Fruit fly (Drosophila melanogaster) whole organism, embryonic: ENCODE measurements around the gene Bmcp.
A peak's percentile ranks its signal among the peaks of the same experiment; 100 is the strongest.

Experiments used
- CG10979 ChIP-seq: fragments of 200-800 bp; sonication (Bioruptor generic); optimal IDR thresholded peaks from 2 replicates; lab custom pipeline; 2018; ENCODE audit warnings: missing biosample characterization, mild to moderate bottlenecking, missing genetic modification characterization, moderate library complexity
- CG12155 ChIP-seq: fragments of 200-800 bp; sonication (Bioruptor generic); optimal IDR thresholded peaks from 3 replicates; lab custom pipeline; 2016; ENCODE audit warnings: missing biosample characterization, missing genetic modification characterization
- CG12219 ChIP-seq: fragments of 200-800 bp; sonication (Bioruptor generic); optimal IDR thresholded peaks from 3 replicates; lab custom pipeline; 2018; ENCODE audit warnings: missing biosample characterization, mild to moderate bottlenecking, missing genetic modification characterization
- CG12744 ChIP-seq: fragments of 200-800 bp; sonication (Bioruptor generic); optimal IDR thresholded peaks from 2 replicates; lab custom pipeline; 2016; ENCODE audit warnings: missing biosample characterization, missing genetic modification characterization
- CG13424 ChIP-seq: fragments of 200-800 bp; sonication (Bioruptor generic); optimal IDR thresholded peaks from 2 replicates; lab custom pipeline; 2019; ENCODE audit warnings: missing biosample characterization, mild to moderate bottlenecking, missing genetic modification characterization, moderate library complexity
- CG15696 ChIP-seq: fragments of 200-800 bp; sonication (Bioruptor generic); optimal IDR thresholded peaks from 2 replicates; lab custom pipeline; 2019; ENCODE audit warnings: missing biosample characterization, mild to moderate bottlenecking, missing genetic modification characterization, moderate library complexity
- CG18619 ChIP-seq: fragments of 200-800 bp; sonication (Bioruptor generic); optimal IDR thresholded peaks from 3 replicates; lab custom pipeline; 2017; ENCODE audit warnings: missing biosample characterization, mild to moderate bottlenecking, missing genetic modification characterization
- CG18764 ChIP-seq: fragments of 200-800 bp; sonication (Bioruptor generic); optimal IDR thresholded peaks from 3 replicates; lab custom pipeline; 2016; ENCODE audit warnings: missing biosample characterization, missing genetic modification characterization
- CG3281 ChIP-seq: fragments of 200-800 bp; sonication (Bioruptor generic); optimal IDR thresholded peaks from 3 replicates; lab custom pipeline; 2017; ENCODE audit warnings: missing biosample characterization, mild to moderate bottlenecking, missing genetic modification characterization
- CG33557 ChIP-seq: fragments of 200-800 bp; sonication (Bioruptor generic); optimal IDR thresholded peaks from 2 replicates; lab custom pipeline; 2019; ENCODE audit warnings: missing biosample characterization, mild to moderate bottlenecking, missing genetic modification characterization, moderate library complexity
- CG4282 ChIP-seq: fragments of 200-800 bp; sonication (Bioruptor generic); optimal IDR thresholded peaks from 2 replicates; lab custom pipeline; 2016; ENCODE audit warnings: missing biosample characterization, missing genetic modification characterization
- CG6854 ChIP-seq: fragments of 200-800 bp; sonication (Bioruptor generic); optimal IDR thresholded peaks from 3 replicates; lab custom pipeline; 2017; ENCODE audit warnings: missing biosample characterization, mild to moderate bottlenecking, missing genetic modification characterization
- CG9215 ChIP-seq: fragments of 200-800 bp; sonication (Bioruptor generic); IDR thresholded peaks from 2 replicates; pipeline ENCODE4 v1.3.6; 2022; ENCODE audit warnings: missing biosample characterization, missing genetic modification characterization
- Dad ChIP-seq: fragments of 200-800 bp; sonication (Bioruptor generic); optimal IDR thresholded peaks from 3 replicates; lab custom pipeline; 2016; ENCODE audit warnings: missing biosample characterization, missing genetic modification characterization
- Deaf1 ChIP-seq: fragments of 200-800 bp; optimal IDR thresholded peaks from 3 replicates; lab custom pipeline; 2019; ENCODE audit warnings: missing biosample characterization, mild to moderate bottlenecking, missing genetic modification characterization, moderate library complexity
- Dip3 ChIP-seq: fragments of 200-800 bp; sonication (Bioruptor generic); optimal IDR thresholded peaks from 3 replicates; lab custom pipeline; 2016; ENCODE audit warnings: missing biosample characterization, missing genetic modification characterization
- Dp ChIP-seq: fragments of 200-800 bp; sonication (Bioruptor generic); optimal IDR thresholded peaks from 2 replicates; lab custom pipeline; 2018; ENCODE audit warnings: missing biosample characterization, mild to moderate bottlenecking, missing genetic modification characterization, moderate library complexity
- HLHmδ ChIP-seq: fragments of 200-800 bp; sonication (Bioruptor generic); optimal IDR thresholded peaks from 2 replicates; lab custom pipeline; 2018; ENCODE audit warnings: missing biosample characterization, mild to moderate bottlenecking, missing genetic modification characterization, moderate library complexity
- Hand ChIP-seq: fragments of 200-800 bp; sonication (Bioruptor generic); optimal IDR thresholded peaks from 2 replicates; lab custom pipeline; 2017; ENCODE audit warnings: mild to moderate bottlenecking, missing biosample characterization, missing genetic modification reagents, missing genetic modification characterization
- Hmr ChIP-seq: fragments of 200-800 bp; sonication (Bioruptor generic); optimal IDR thresholded peaks from 3 replicates; lab custom pipeline; 2017; ENCODE audit warnings: mild to moderate bottlenecking, missing biosample characterization, missing genetic modification reagents, missing genetic modification characterization
- MESR4 ChIP-seq: fragments of 200-800 bp; sonication (Bioruptor generic); optimal IDR thresholded peaks from 2 replicates; lab custom pipeline; 2018; ENCODE audit warnings: missing biosample characterization, mild to moderate bottlenecking, missing genetic modification characterization, moderate library complexity
- Max ChIP-seq: fragments of 200-800 bp; sonication (Bioruptor generic); optimal IDR thresholded peaks from 2 replicates; lab custom pipeline; 2016; ENCODE audit warnings: missing biosample characterization, mild to moderate bottlenecking, missing genetic modification characterization
- NFAT ChIP-seq: fragments of 200-800 bp; sonication (Bioruptor generic); IDR thresholded peaks from 2 replicates; pipeline ENCODE4 v1.3.6; 2022; ENCODE audit warnings: missing biosample characterization, missing genetic modification characterization
- Neu2 ChIP-seq: fragments of 200-800 bp; sonication (Bioruptor generic); optimal IDR thresholded peaks from 3 replicates; lab custom pipeline; 2016; ENCODE audit warnings: missing biosample characterization, missing genetic modification characterization, borderline replicate concordance
- Nf-YC ChIP-seq: fragments of 200-800 bp; optimal IDR thresholded peaks from 3 replicates; lab custom pipeline; 2019; ENCODE audit warnings: missing biosample characterization, mild to moderate bottlenecking, missing genetic modification characterization, moderate library complexity
- Opbp ChIP-seq: fragments of 200-800 bp; sonication (Bioruptor generic); IDR thresholded peaks from 3 replicates; pipeline ENCODE4 v1.3.6; 2022; ENCODE audit warnings: missing biosample characterization, missing genetic modification characterization; ENCODE audit not compliant: partially characterized antibody
- Poxn ChIP-seq: fragments of 200-800 bp; sonication (Bioruptor generic); IDR thresholded peaks from 2 replicates; pipeline ENCODE4 v1.3.6; 2022; ENCODE audit warnings: missing biosample characterization, missing genetic modification characterization
- abd-A ChIP-seq: fragments of 200-800 bp; sonication (Bioruptor generic); optimal IDR thresholded peaks from 3 replicates; lab custom pipeline; 2019; ENCODE audit warnings: missing biosample characterization, mild to moderate bottlenecking, missing genetic modification characterization, moderate library complexity
- chm ChIP-seq: fragments of 200-800 bp; sonication (Bioruptor generic); IDR thresholded peaks from 2 replicates; pipeline ENCODE4 v1.3.6; 2022; ENCODE audit warnings: missing biosample characterization, missing genetic modification characterization
- ci ChIP-seq: fragments of 200-800 bp; sonication (Bioruptor generic); IDR thresholded peaks from 3 replicates; pipeline ENCODE4 v1.3.6; 2022; ENCODE audit warnings: missing biosample characterization, missing genetic modification characterization
- dati ChIP-seq: fragments of 200-800 bp; sonication (Bioruptor generic); IDR thresholded peaks from 2 replicates; pipeline ENCODE4 v1.3.6; 2022; ENCODE audit warnings: missing biosample characterization, missing genetic modification characterization
- exex ChIP-seq: fragments of 200-800 bp; sonication (Bioruptor generic); optimal IDR thresholded peaks from 4 replicates; lab custom pipeline; 2018; ENCODE audit warnings: missing biosample characterization, mild to moderate bottlenecking, missing genetic modification characterization, moderate library complexity
- fd64A ChIP-seq: fragments of 200-800 bp; sonication (Bioruptor generic); optimal IDR thresholded peaks from 3 replicates; lab custom pipeline; 2018; ENCODE audit warnings: missing biosample characterization, mild to moderate bottlenecking, missing genetic modification characterization
- fd96Cb ChIP-seq: fragments of 200-800 bp; sonication (Bioruptor generic); optimal IDR thresholded peaks from 2 replicates; lab custom pipeline; 2018; ENCODE audit warnings: missing biosample characterization, mild to moderate bottlenecking, missing genetic modification characterization, moderate library complexity
- gce ChIP-seq: fragments of 200-800 bp; sonication (Bioruptor generic); IDR thresholded peaks from 3 replicates; pipeline ENCODE4 v1.3.6; 2022; ENCODE audit warnings: missing biosample characterization, missing genetic modification characterization
- jumu ChIP-seq: fragments of 200-800 bp; sonication (Bioruptor generic); optimal IDR thresholded peaks from 3 replicates; lab custom pipeline; 2016; ENCODE audit warnings: missing biosample characterization, missing genetic modification characterization
- nerfin-2 ChIP-seq: fragments of 200-800 bp; sonication (Bioruptor generic); IDR thresholded peaks from 2 replicates; pipeline ENCODE4 v1.3.6; 2022; ENCODE audit warnings: missing biosample characterization, missing genetic modification characterization; ENCODE audit not compliant: partially characterized antibody
- odd ChIP-seq: fragments of 200-800 bp; sonication (Bioruptor generic); optimal IDR thresholded peaks from 2 replicates; lab custom pipeline; 2017; ENCODE audit warnings: missing biosample characterization, mild to moderate bottlenecking, missing genetic modification characterization
- org-1 ChIP-seq: fragments of 200-800 bp; sonication (Bioruptor generic); optimal IDR thresholded peaks from 2 replicates; lab custom pipeline; 2017; ENCODE audit warnings: missing biosample characterization, missing genetic modification characterization
- pan ChIP-seq, 4 experiments: fragments of >200 bp in 3 of 4; fragments of 200-800 bp in 1 of 4; sonication (Bioruptor generic) in 1 of 4; optimal IDR thresholded peaks in 3 of 4; IDR thresholded peaks in 1 of 4; 2 replicates each; pipeline versions ENCODE4 v1.3.6 to Lab custom; 2017 to 2022; ENCODE audit warnings: missing biosample characterization in 2 of 4, missing genetic modification characterization in 2 of 4, mixed read lengths in 1 of 4
- pho ChIP-seq: fragments of 200-800 bp; sonication (Bioruptor generic); optimal IDR thresholded peaks from 2 replicates; lab custom pipeline; 2016; ENCODE audit warnings: missing biosample characterization, missing genetic modification characterization
- ranshi ChIP-seq: fragments of 200-800 bp; sonication (Bioruptor generic); IDR thresholded peaks from 2 replicates; pipeline ENCODE4 v1.3.6; 2022; ENCODE audit warnings: missing biosample characterization, missing genetic modification characterization
- seq ChIP-seq: fragments of 200-800 bp; sonication (Bioruptor generic); IDR thresholded peaks from 2 replicates; pipeline ENCODE4 v1.3.6; 2022; ENCODE audit warnings: missing biosample characterization, missing genetic modification characterization
- sim ChIP-seq: fragments of 200-800 bp; sonication (Bioruptor generic); IDR thresholded peaks from 2 replicates; pipeline ENCODE4 v1.3.6; 2022; ENCODE audit warnings: missing biosample characterization, missing genetic modification characterization
- sug ChIP-seq: fragments of 200-800 bp; optimal IDR thresholded peaks from 2 replicates; lab custom pipeline; 2019; ENCODE audit warnings: missing biosample characterization, mild to moderate bottlenecking, missing genetic modification characterization, moderate library complexity
- tio ChIP-seq: fragments of 200-800 bp; sonication (Bioruptor generic); optimal IDR thresholded peaks from 2 replicates; lab custom pipeline; 2017; ENCODE audit warnings: missing biosample characterization, missing genetic modification characterization, inconsistent platforms
- trh ChIP-seq: fragments of 200-800 bp; sonication (Bioruptor generic); optimal IDR thresholded peaks from 2 replicates; lab custom pipeline; 2016; ENCODE audit warnings: missing biosample characterization, missing genetic modification characterization
- usp ChIP-seq: fragments of >200 bp; optimal IDR thresholded peaks from 2 replicates; lab custom pipeline; 2017; ENCODE audit warnings: missing biosample characterization, missing genetic modification characterization
- vfl ChIP-seq: fragments of 200-800 bp; sonication (Bioruptor generic); optimal IDR thresholded peaks from 2 replicates; lab custom pipeline; 2016; ENCODE audit warnings: missing biosample characterization, missing genetic modification characterization

The Bmcp gene

DNA sequence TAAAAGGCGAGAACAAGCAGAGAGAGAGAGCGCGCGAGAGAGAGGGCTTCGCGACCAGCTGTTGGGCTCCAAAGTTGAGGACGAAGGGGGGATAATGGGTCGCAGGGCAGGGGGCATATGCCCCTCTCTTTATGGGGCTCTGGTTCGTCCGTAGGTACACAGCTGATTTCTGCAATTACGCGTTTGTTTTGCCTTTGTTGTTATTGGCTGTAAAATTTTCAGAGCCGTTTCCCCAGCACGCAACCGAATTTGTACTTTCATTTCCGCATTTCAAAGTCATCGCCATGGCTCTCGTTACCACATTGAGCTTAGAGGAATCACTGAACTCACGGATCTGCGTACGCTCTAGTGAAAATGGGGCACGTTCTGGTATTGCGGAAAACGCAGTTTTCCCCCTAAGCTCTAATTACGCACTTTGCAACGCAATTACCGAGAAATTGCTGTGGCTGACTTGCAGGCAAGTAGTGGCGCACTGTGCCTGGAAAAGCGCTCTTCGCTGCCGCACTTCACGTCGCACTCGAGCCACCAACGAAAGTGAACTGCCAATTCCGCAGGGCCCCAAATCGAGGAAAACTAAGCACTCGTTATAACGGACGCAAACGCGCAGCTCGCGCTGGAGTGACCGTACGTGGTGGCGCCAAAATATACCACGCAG lies 12.6 kb upstream of the Bmcp start, which contains the start of gene CG11658 (continued):
- TF ChIP-seq Nf-YC (tag; lab: Kevin White, UChicago) (peak; percentile 40), gce (GFP tag; lab: Robert Waterston, UW) (0 out of 3 replicates have a peak, but pooled peaks have one; percentile 40), ranshi (no peak; the same call in 1 of the 2 replicates), Max (GFP tag; lab: Kevin White, UChicago) (peak; percentile 26), CG13424 (tag; lab: Kevin White, UChicago) (no peak), MESR4 (GFP tag; lab: Kevin White, UChicago) (peak; percentile 49), Dp (peak; percentile 84), CG12219 (no peak), Deaf1 (tag; lab: Kevin White, UChicago) (peak; percentile 38), Neu2 (GFP tag; lab: Kevin White, UChicago) (no peak), NFAT (GFP tag; lab: Robert Waterston, UW) (peak; percentile 42), sug (tag; lab: Kevin White, UChicago) (peak; percentile 15), HLHmδ (peak; percentile 36), org-1 (peak; percentile 10), abd-A (tag; lab: Kevin White, UChicago) (peak; percentile 95), usp (GFP tag; lab: Kevin White, UChicago) (no peak), sim (no peak), CG3281 (GFP tag; lab: Kevin White, UChicago) (peak; percentile 5), Dad (GFP tag; lab: Kevin White, UChicago) (no peak), fd96Cb (tag; lab: Kevin White, UChicago) (no peak), CG9215 (GFP tag; lab: Robert Waterston, UW) (no peak), CG33557 (no peak), Hmr (GFP tag; lab: Kevin White, UChicago) (peak; percentile 43), nerfin-2 (GFP tag; lab: Robert Waterston, UW) (peak; percentile 59; the same call in 1 of the 2 replicates), fd64A (GFP tag; lab: Kevin White, UChicago) (no peak), vfl (no peak), jumu (no peak), CG12155 (peak; percentile 92), chm (GFP tag; lab: Robert Waterston, UW) (peak; percentile 31), dati (GFP tag; lab: Robert Waterston, UW) (no peak), trh (GFP tag; lab: Kevin White, UChicago) (no peak), seq (peak; percentile 58), CG18619 (GFP tag; lab: Kevin White, UChicago) (peak; percentile 11), CG6854 (GFP tag; lab: Kevin White, UChicago) (peak; percentile 35), Opbp (GFP tag; lab: Robert Waterston, UW) (no peak; the same call in 2 of the 3 replicates), Dip3 (GFP tag; lab: Kevin White, UChicago) (no peak), Poxn (GFP tag; lab: Robert Waterston, UW) (no peak), CG18764 (GFP tag; lab: Kevin White, UChicago) (no peak), pan (optimal IDR thresholded peaks at IDR 0.05; lab: Kevin White, UChicago) (no peak), pan (GFP tag; optimal IDR thresholded peaks at IDR 0.05 in 1 of 2, IDR thresholded peaks at IDR 0.05 in 1 of 2) (peak in 1 of 2 experiments; percentile 19), CG12744 (GFP tag; lab: Kevin White, UChicago) (no peak), tio (no peak), ci (peak; percentile 26), pho (GFP tag; lab: Kevin White, UChicago) (no peak), CG10979 (tag; lab: Kevin White, UChicago) (no peak), Hand (peak; percentile 44), CG15696 (tag; lab: Kevin White, UChicago) (no peak), CG4282 (GFP tag; lab: Kevin White, UChicago) (no peak), exex (tag; lab: Kevin White, UChicago) (peak; percentile 54), odd (GFP tag; lab: Kevin White, UChicago) (peak; percentile 4)
